Fruit fly (Drosophila melanogaster): Measurements from ENCODE around the gene Nrg.

Nrg gene

dm6 chrX:8502053-8502452 lies 15.1 kb upstream of the Nrg start (continued):
- no peak for TF ChIP-seq CG8765 (GFP tag; IDR thresholded peaks at IDR 0.05)
- no peak for TF ChIP-seq HLH54F (GFP tag; optimal IDR thresholded peaks at IDR 0.05)
- TF ChIP-seq luna (GFP tag; optimal IDR thresholded peaks at IDR 0.05), result no peak
- TF ChIP-seq Eip74EF (GFP tag; optimal IDR thresholded peaks at IDR 0.05), result no peak
- no peak for TF ChIP-seq emc (GFP tag; optimal IDR thresholded peaks at IDR 0.05)
- TF ChIP-seq D19A (tag; optimal IDR thresholded peaks at IDR 0.05), result no peak
- peak; percentile 4 for TF ChIP-seq Med (GFP tag)
- no peak for TF ChIP-seq CG7786 (GFP tag; optimal IDR thresholded peaks at IDR 0.05)
- TF ChIP-seq CG1603 (tag; optimal IDR thresholded peaks at IDR 0.05), result no peak
- TF ChIP-seq sug (tag; optimal IDR thresholded peaks at IDR 0.05), result peak; percentile 14
- no peak for TF ChIP-seq CG10959 (GFP tag; IDR thresholded peaks at IDR 0.05)
- no peak for TF ChIP-seq bsh (GFP tag; optimal IDR thresholded peaks at IDR 0.05)
- TF ChIP-seq CG17385 (GFP tag; optimal IDR thresholded peaks at IDR 0.05), result no peak
- TF ChIP-seq CG10267 (tag; optimal IDR thresholded peaks at IDR 0.05), result no peak
- no peak for TF ChIP-seq CG31224 (GFP tag; IDR thresholded peaks at IDR 0.05)
- TF ChIP-seq bcd (GFP tag; optimal IDR thresholded peaks at IDR 0.05), result no peak
- TF ChIP-seq CG30403 (GFP tag; optimal IDR thresholded peaks at IDR 0.05), result no peak
- no peak for TF ChIP-seq CG34422 (GFP tag; IDR thresholded peaks at IDR 0.05)
- TF ChIP-seq yki (optimal IDR thresholded peaks at IDR 0.05), result no peak
- TF ChIP-seq onecut (GFP tag; IDR thresholded peaks at IDR 0.05), result no peak

- TF ChIP-seq vvl (GFP tag; IDR thresholded peaks at IDR 0.05), result peak; percentile 65; the same call in 1 of the 2 replicates
- peak; percentile 81 for TF ChIP-seq Blimp-1 (GFP tag; optimal IDR thresholded peaks at IDR 0.05)
- 0 out of 3 replicates have a peak, but pooled peaks have one; percentile 21 for TF ChIP-seq CG14860 (GFP tag; IDR thresholded peaks at IDR 0.05; ENCODE audit: partially characterized antibody)
- TF ChIP-seq Doc3 (GFP tag; IDR thresholded peaks at IDR 0.05; ENCODE audit: partially characterized antibody), result no peak
- no peak for TF ChIP-seq Vsx1 (GFP tag; optimal IDR thresholded peaks at IDR 0.05)
- no peak for TF ChIP-seq CG10654 (GFP tag; optimal IDR thresholded peaks at IDR 0.05)
- no peak for TF ChIP-seq CG12942 (GFP tag; optimal IDR thresholded peaks at IDR 0.05)
- no peak for TF ChIP-seq Mrtf (GFP tag; IDR thresholded peaks at IDR 0.05)
- peak; percentile 63 for TF ChIP-seq HLH4C (GFP tag; IDR thresholded peaks at IDR 0.05; ENCODE audit: partially characterized antibody)
- no peak for TF ChIP-seq CG4707 (GFP tag; optimal IDR thresholded peaks at IDR 0.05)
- TF ChIP-seq nerfin-2 (GFP tag; IDR thresholded peaks at IDR 0.05; ENCODE audit: partially characterized antibody), result peak; percentile 54; the same call in 1 of the 2 replicates
- no peak for TF ChIP-seq sna (GFP tag; IDR thresholded peaks at IDR 0.05; ENCODE audit: partially characterized antibody)
- TF ChIP-seq mld (GFP tag; IDR thresholded peaks at IDR 0.05; ENCODE audit: partially characterized antibody), result no peak
- no peak for TF ChIP-seq CG15073 (GFP tag; optimal IDR thresholded peaks at IDR 0.05)
- no peak for TF ChIP-seq Xrp1 (GFP tag; IDR thresholded peaks at IDR 0.05)
- no peak for TF ChIP-seq Ada2b (GFP tag; IDR thresholded peaks at IDR 0.05)
- no peak for TF ChIP-seq CG3838 (GFP tag; optimal IDR thresholded peaks at IDR 0.05)
- peak; percentile 67 for TF ChIP-seq oc (tag; optimal IDR thresholded peaks at IDR 0.05)
- no peak for TF ChIP-seq Oli (tag; optimal IDR thresholded peaks at IDR 0.05)
- TF ChIP-seq dysf (GFP tag; IDR thresholded peaks at IDR 0.05), result no peak
- TF ChIP-seq cato (GFP tag; optimal IDR thresholded peaks at IDR 0.05; ENCODE audit: borderline replicate concordance), result no peak
- TF ChIP-seq cwo (GFP tag; optimal IDR thresholded peaks at IDR 0.05), result peak; percentile 65
- TF ChIP-seq yki (optimal IDR thresholded peaks at IDR 0.05), result no peak
- no peak for TF ChIP-seq CG32532 (GFP tag; IDR thresholded peaks at IDR 0.05)
- TF ChIP-seq trh (GFP tag; optimal IDR thresholded peaks at IDR 0.05), result no peak
- TF ChIP-seq bcd (GFP tag; optimal IDR thresholded peaks at IDR 0.05), result no peak
- TF ChIP-seq Sry-β (GFP tag; optimal IDR thresholded peaks at IDR 0.05), result no peak
- no peak for TF ChIP-seq CG8924 (tag; optimal IDR thresholded peaks at IDR 0.05)
- TF ChIP-seq CG6689 (GFP tag; IDR thresholded peaks at IDR 0.05), result no peak
These were observed 12.1 kb upstream of the Nrg start for dm6 chrX:8505023-8505604.
